Worm (Caenorhabditis elegans) whole organism, L3 larva: Measurements from ENCODE around the gene htp-1.

ENCODE experiments used
- ama-1 ChIP-seq: fragments of 150-350 bp; optimal IDR thresholded peaks from 2 replicates; lab custom pipeline; 2018
- egl-27 ChIP-seq: sonication (generic microtip); optimal IDR thresholded peaks from 4 replicates; lab custom pipeline; 2017; ENCODE audit warnings: missing biosample characterization, missing genetic modification reagents, missing genetic modification characterization
- elt-2 ChIP-seq: sonication (generic microtip); optimal IDR thresholded peaks from 2 replicates; lab custom pipeline; 2016; ENCODE audit warnings: missing genetic modification reagents, mild to moderate bottlenecking, missing genetic modification characterization, missing compliant biosample characterization
- lin-15B ChIP-seq: fragments of 150-350 bp; optimal IDR thresholded peaks from 2 replicates; lab custom pipeline; 2014; ENCODE audit warnings: missing biosample characterization, missing genetic modification characterization
- nhr-28 ChIP-seq: fragments of 150-350 bp; optimal IDR thresholded peaks from 2 replicates; lab custom pipeline; 2014; ENCODE audit warnings: missing biosample characterization, missing genetic modification characterization
- nhr-43 ChIP-seq: sonication (generic microtip); optimal IDR thresholded peaks from 2 replicates; lab custom pipeline; 2016; ENCODE audit warnings: mild to moderate bottlenecking, missing genetic modification characterization, missing compliant biosample characterization; ENCODE audit not compliant: poor library complexity, severe bottlenecking
- nhr-76 ChIP-seq: fragments of 150-350 bp; sonication (generic microtip); optimal IDR thresholded peaks from 5 replicates; lab custom pipeline; 2014; ENCODE audit warnings: missing biosample characterization, missing genetic modification characterization
- nhr-77 ChIP-seq: fragments of 150-350 bp; optimal IDR thresholded peaks from 2 replicates; lab custom pipeline; 2014; ENCODE audit warnings: missing biosample characterization, missing genetic modification characterization
- pha-4 ChIP-seq: fragments of 150-350 bp; optimal IDR thresholded peaks from 2 replicates; lab custom pipeline; 2014; ENCODE audit warnings: missing biosample characterization, missing genetic modification reagents, missing genetic modification characterization
- snpc-4 ChIP-seq: fragments of 150-350 bp; optimal IDR thresholded peaks from 2 replicates; lab custom pipeline; 2014; ENCODE audit warnings: missing biosample characterization, missing genetic modification characterization
- tbx-2 ChIP-seq: sonication (generic microtip); optimal IDR thresholded peaks from 2 replicates; lab custom pipeline; 2016; ENCODE audit warnings: mild to moderate bottlenecking, missing genetic modification characterization, missing compliant biosample characterization
- unc-39 ChIP-seq: sonication (generic microtip); optimal IDR thresholded peaks from 4 replicates; lab custom pipeline; 2017; ENCODE audit warnings: missing biosample characterization, missing genetic modification characterization
- ztf-11 ChIP-seq: fragments of 150-350 bp; optimal IDR thresholded peaks from 2 replicates; lab custom pipeline; 2014; ENCODE audit warnings: missing biosample characterization, missing genetic modification characterization

DNA sequence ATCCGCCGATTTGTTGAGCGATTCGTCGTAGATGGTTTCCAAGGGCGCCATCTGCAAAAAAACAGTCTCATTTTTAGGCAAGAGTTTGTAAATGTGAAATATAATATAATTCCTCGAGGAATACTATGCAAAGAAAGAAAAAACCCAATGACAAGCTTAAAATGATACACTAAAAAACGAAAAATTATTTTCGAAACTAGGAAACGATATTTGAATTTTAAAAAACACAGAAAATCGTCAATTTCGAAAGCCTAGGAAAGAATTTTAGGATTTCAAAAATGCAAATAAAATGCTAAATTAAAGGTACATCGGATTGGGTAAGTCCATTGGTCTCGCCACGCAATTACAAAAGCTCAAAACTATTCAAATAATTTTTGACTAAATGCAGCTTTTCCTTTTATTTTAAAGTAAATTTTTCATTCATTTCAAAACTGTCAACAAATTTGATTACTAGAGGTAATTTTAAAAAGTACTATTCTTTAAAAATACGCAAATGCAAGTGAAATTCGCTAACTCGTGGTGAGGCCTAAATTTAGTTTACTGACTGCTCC is at the start of gene htp-1, which contains the start of gene ZK616.5:
- no peak for TF ChIP-seq snpc-4 (tag; lab: Kevin White, UChicago)
- no peak for TF ChIP-seq tbx-2
- TF ChIP-seq lin-15B (tag; lab: Kevin White, UChicago), result no peak
- TF ChIP-seq unc-39 (tag; lab: Kevin White, UChicago), result no peak
- TF ChIP-seq nhr-28 (tag; lab: Kevin White, UChicago), result no peak
- TF ChIP-seq elt-2 (tag; lab: Kevin White, UChicago), result no peak
- no peak for TF ChIP-seq ama-1 (lab: Kevin White, UChicago)
- no peak for TF ChIP-seq nhr-43 (tag; lab: Kevin White, UChicago)
- TF ChIP-seq ztf-11 (tag; lab: Kevin White, UChicago), result no peak
- TF ChIP-seq pha-4 (tag; lab: Kevin White, UChicago), result no peak
- TF ChIP-seq nhr-77 (tag; lab: Kevin White, UChicago), result no peak
- no peak for TF ChIP-seq egl-27 (tag; lab: Kevin White, UChicago)
- no peak for TF ChIP-seq nhr-76 (tag; lab: Kevin White, UChicago)
